Worm (Caenorhabditis elegans) whole organism, early embryonic: ENCODE data around the gene srsx-34.

Source experiments
- B0310.2 ChIP-seq: sonication (generic microtip); optimal IDR thresholded peaks from 2 replicates; lab custom pipeline; 2016; ENCODE audit warnings: mild to moderate bottlenecking, missing genetic modification characterization, missing compliant biosample characterization
- F13C5.2 ChIP-seq: sonication (generic microtip); optimal IDR thresholded peaks from 2 replicates; lab custom pipeline; 2017; ENCODE audit warnings: mild to moderate bottlenecking, missing genetic modification characterization, inconsistent platforms, missing compliant biosample characterization
- aly-1 ChIP-seq: sonication (generic microtip); optimal IDR thresholded peaks from 2 replicates; lab custom pipeline; 2016; ENCODE audit warnings: missing genetic modification characterization, missing compliant biosample characterization
- ama-1 ChIP-seq: fragments of 150-350 bp; optimal IDR thresholded peaks from 2 replicates; lab custom pipeline; 2014
- ceh-13 ChIP-seq: fragments of 200-800 bp; sonication (Bioruptor generic); optimal IDR thresholded peaks from 2 replicates; lab custom pipeline; 2018; ENCODE audit warnings: mild to moderate bottlenecking, missing genetic modification characterization, missing compliant biosample characterization
- ceh-36 ChIP-seq: sonication (generic microtip); optimal IDR thresholded peaks from 2 replicates; lab custom pipeline; 2016; ENCODE audit warnings: missing genetic modification characterization, inconsistent platforms, missing compliant biosample characterization
- ets-7 ChIP-seq: sonication (generic microtip); optimal IDR thresholded peaks from 2 replicates; lab custom pipeline; 2016; ENCODE audit warnings: missing genotype, missing genetic modification characterization, missing compliant biosample characterization
- flt-1 ChIP-seq: fragments of 200-800 bp; sonication (Bioruptor generic); IDR thresholded peaks from 2 replicates; pipeline ENCODE4 v1.3.6; 2022; ENCODE audit warnings: missing genetic modification characterization, missing compliant biosample characterization
- hmbx-1 ChIP-seq: sonication (generic microtip); optimal IDR thresholded peaks from 2 replicates; lab custom pipeline; 2016; ENCODE audit warnings: mild to moderate bottlenecking, missing genetic modification characterization, missing compliant biosample characterization
- hmg-4 ChIP-seq: fragments of 200-800 bp; sonication (Bioruptor generic); optimal IDR thresholded peaks from 2 replicates; lab custom pipeline; 2018; ENCODE audit warnings: mild to moderate bottlenecking, missing genetic modification characterization, missing compliant biosample characterization
- hnd-1 ChIP-seq: sonication (generic microtip); optimal IDR thresholded peaks from 2 replicates; lab custom pipeline; 2016; ENCODE audit warnings: missing genetic modification characterization, missing compliant biosample characterization
- pes-1 ChIP-seq: fragments of 200-800 bp; sonication (Bioruptor generic); IDR thresholded peaks from 2 replicates; pipeline ENCODE4 v1.3.6; 2022; ENCODE audit warnings: missing genetic modification reagents, missing genetic modification characterization, missing compliant biosample characterization
- scrt-1 ChIP-seq: fragments of 200-800 bp; sonication (Bioruptor generic); IDR thresholded peaks from 2 replicates; pipeline ENCODE4 v1.3.6; 2022; ENCODE audit warnings: missing genetic modification characterization, missing compliant biosample characterization
- sea-1 ChIP-seq: fragments of 200-800 bp; sonication (Bioruptor generic); conservative IDR thresholded peaks from 2 replicates; pipeline ENCODE4 v1.3.6; 2022; ENCODE audit warnings: missing genetic modification characterization, missing compliant biosample characterization
- tbx-11 ChIP-seq: fragments of 200-800 bp; sonication (Bioruptor generic); IDR thresholded peaks from 2 replicates; pipeline ENCODE4 v1.3.6; 2022; ENCODE audit warnings: missing genetic modification characterization, missing compliant biosample characterization
- tbx-37 ChIP-seq: fragments of 200-800 bp; sonication (Bioruptor generic); conservative IDR thresholded peaks from 2 replicates; pipeline ENCODE4 v1.3.6; 2022; ENCODE audit warnings: missing genetic modification reagents, missing genetic modification characterization, missing compliant biosample characterization
- tra-4 ChIP-seq: sonication (generic microtip); optimal IDR thresholded peaks from 2 replicates; lab custom pipeline; 2017; ENCODE audit warnings: missing genetic modification characterization, missing compliant biosample characterization

Gene srsx-34

DNA sequence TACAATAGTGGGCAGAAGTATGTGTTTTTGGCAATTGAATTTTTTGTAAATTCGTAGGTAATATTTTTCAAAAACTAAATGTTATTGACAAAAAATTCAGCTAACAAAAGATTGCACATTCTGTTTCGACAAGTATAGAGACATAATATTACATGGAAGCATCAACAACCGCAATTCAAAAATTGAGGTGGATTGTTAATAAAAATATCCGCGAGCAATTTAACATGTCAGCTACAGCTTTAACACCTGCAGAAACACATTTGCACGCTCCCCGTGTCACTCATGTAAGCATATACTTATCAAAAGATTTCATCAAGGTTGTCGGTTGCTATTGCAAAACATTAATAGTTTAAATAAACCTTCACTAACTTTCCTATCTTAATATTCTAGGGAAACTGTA, at the start of gene srsx-34:
srsx-34 (plus strand) TSS at position 301 of the 400 bp plus-strand sequence.
- TF ChIP-seq ceh-13 (GFP tag; lab: Kevin White, UChicago) (no peak), tra-4 (tag; lab: Kevin White, UChicago) (no peak), tbx-37 (no peak), tbx-11 (GFP tag; lab: Robert Waterston, UW) (no peak), F13C5.2 (no peak), hmbx-1 (tag; lab: Kevin White, UChicago) (no peak), ceh-36 (tag; lab: Kevin White, UChicago) (no peak), sea-1 (no peak), ama-1 (lab: Kevin White, UChicago) (no peak), flt-1 (GFP tag; lab: Robert Waterston, UW) (no peak), hnd-1 (tag; lab: Kevin White, UChicago) (no peak), scrt-1 (GFP tag; lab: Robert Waterston, UW) (no peak), aly-1 (tag; lab: Kevin White, UChicago) (no peak), hmg-4 (no peak), ets-7 (no peak)

DNA sequence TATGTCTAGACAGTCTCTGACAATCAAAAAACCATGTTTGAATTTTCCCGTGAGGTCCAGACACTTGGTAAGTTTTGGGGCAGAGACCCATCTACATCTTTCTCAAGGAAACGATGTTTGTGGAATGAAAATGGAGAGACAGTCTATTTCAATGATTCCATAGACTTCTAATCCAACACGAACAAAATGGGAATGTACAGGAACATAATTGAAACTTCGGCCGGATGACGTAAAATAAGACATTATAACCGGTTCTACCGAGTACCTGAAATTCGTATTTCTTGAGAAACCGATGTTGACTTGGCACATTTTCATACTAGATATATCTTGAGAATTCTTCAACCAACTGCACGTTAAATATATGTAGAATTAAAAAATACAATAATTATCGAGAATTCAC, 47.7 kb upstream of the srsx-34 start, which contains the start of gene str-87:
str-87 (minus strand) TSS at position 101 of the 400 bp plus-strand sequence.
- TF ChIP-seq ama-1 (lab: Kevin White, UChicago) (no peak), sea-1 (no peak), hmbx-1 (tag; lab: Kevin White, UChicago) (no peak)

DNA sequence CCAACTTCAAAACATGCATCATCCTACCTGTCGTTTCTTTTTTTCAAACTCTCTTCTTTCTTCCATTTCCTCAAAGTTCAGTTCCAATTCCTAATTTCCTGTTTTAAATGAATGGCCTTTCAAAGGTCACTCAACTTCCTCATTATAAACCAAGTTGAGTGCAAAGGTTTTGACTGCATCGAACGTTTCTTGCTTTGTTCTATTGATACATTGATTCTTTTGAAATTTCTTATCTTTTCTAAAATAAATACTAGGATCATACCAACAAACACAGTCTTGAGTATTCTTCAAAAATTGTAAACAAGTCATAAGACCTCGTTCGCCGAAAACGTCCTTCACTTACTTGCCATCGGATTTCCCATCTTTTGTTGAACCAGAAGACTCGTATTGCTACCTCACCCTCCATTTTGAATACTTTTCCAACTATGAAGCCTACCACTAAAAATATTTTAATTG, 45.6 kb upstream of the srsx-34 start, which contains the start of gene F59E11.7:
F59E11.7 (plus strand) TSS at position 51 of the 456 bp plus-strand sequence.
- TF ChIP-seq tbx-11 (GFP tag; lab: Robert Waterston, UW) (no peak), ama-1 (lab: Kevin White, UChicago) (no peak), pes-1 (GFP tag; lab: Robert Waterston, UW) (no peak), hnd-1 (tag; lab: Kevin White, UChicago) (no peak), sea-1 (no peak), B0310.2 (tag; lab: Kevin White, UChicago) (no peak), hmbx-1 (tag; lab: Kevin White, UChicago) (no peak), flt-1 (GFP tag; lab: Robert Waterston, UW) (no peak), hmg-4 (no peak), aly-1 (tag; lab: Kevin White, UChicago) (no peak), ceh-36 (tag; lab: Kevin White, UChicago) (no peak), ceh-13 (GFP tag; lab: Kevin White, UChicago) (no peak), tra-4 (tag; lab: Kevin White, UChicago) (no peak), tbx-37 (no peak), F13C5.2 (no peak), ets-7 (no peak), scrt-1 (GFP tag; lab: Robert Waterston, UW) (no peak)

DNA sequence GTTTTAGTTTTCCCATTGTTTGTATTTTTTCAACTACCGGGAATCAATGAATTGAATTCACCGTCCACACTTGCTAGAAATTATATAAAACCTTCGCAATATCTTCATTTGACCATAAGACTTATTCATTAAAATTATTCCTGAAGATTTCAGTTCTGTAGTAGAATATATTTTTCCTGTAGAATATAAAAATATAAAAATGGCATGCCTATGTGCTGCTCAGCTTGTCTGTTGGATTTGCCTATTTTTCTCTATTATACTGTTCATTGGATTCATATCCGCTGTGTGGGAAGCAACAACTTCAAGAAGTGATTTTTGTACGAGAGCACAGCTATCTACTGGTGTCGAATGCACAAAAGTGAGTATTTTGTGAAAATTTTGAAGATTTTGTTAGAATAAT, 44.1 kb upstream of the srsx-34 start, which contains the start of gene F59E11.6:
F59E11.6 (plus strand) TSS at position 111 of the 400 bp plus-strand sequence.
- TF ChIP-seq ceh-36 (tag; lab: Kevin White, UChicago) (no peak), hnd-1 (tag; lab: Kevin White, UChicago) (no peak), hmg-4 (no peak), flt-1 (GFP tag; lab: Robert Waterston, UW) (no peak), F13C5.2 (no peak), B0310.2 (tag; lab: Kevin White, UChicago) (no peak), aly-1 (tag; lab: Kevin White, UChicago) (no peak), pes-1 (GFP tag; lab: Robert Waterston, UW) (no peak), tbx-11 (GFP tag; lab: Robert Waterston, UW) (no peak), ets-7 (no peak), sea-1 (no peak), tbx-37 (no peak), hmbx-1 (tag; lab: Kevin White, UChicago) (no peak)

DNA sequence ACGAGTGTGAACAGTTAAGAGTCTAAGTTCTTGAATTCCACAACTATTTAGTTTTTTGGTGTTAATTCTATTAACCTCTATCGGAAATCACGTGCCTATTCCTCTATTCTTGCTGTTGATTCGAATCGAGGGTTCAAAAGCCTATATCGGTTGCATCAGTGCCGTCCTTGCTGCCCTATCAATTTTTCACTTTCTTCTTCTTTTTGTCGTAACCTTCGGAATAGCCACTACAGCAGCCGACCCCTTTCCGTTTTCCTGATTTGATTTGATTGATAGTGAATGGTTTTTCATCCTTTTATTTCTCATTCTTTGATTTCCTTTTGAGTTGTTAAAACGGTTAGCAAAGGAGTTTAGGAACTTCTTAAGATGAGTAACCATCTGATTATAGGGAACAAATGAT, 41.5 kb upstream of the srsx-34 start:
- TF ChIP-seq ets-7: no peak
- no peak for TF ChIP-seq hmg-4
- TF ChIP-seq flt-1 (GFP tag; lab: Robert Waterston, UW): no peak
- TF ChIP-seq ceh-13 (GFP tag; lab: Kevin White, UChicago): no peak
- no peak for TF ChIP-seq tbx-11 (GFP tag; lab: Robert Waterston, UW)
- TF ChIP-seq tra-4 (tag; lab: Kevin White, UChicago): no peak
- no peak for TF ChIP-seq scrt-1 (GFP tag; lab: Robert Waterston, UW)
- TF ChIP-seq hmbx-1 (tag; lab: Kevin White, UChicago): no peak

DNA sequence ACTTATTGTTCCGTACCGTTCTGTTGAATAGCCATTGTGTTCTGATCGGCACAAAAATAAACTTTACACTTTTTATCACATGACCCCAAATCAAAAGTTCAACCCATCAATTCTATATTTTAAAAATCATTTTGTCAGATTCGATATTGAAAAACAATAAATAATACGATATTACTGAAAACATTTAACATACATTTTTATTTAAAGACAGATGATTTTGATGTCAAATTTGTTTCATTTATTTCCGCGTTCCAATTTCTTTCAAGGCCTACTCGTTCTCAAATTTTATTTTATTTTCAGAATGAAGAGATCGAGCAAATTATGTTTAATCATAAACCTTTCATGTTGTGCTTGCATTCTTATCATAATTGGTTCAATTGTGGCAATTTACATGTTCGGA, 41.0 kb upstream of the srsx-34 start, which contains the start of gene F59E11.5:
F59E11.5 (plus strand) TSS at position 301 of the 400 bp plus-strand sequence.
- TF ChIP-seq tbx-37 (no peak), ceh-36 (tag; lab: Kevin White, UChicago) (no peak)

DNA sequence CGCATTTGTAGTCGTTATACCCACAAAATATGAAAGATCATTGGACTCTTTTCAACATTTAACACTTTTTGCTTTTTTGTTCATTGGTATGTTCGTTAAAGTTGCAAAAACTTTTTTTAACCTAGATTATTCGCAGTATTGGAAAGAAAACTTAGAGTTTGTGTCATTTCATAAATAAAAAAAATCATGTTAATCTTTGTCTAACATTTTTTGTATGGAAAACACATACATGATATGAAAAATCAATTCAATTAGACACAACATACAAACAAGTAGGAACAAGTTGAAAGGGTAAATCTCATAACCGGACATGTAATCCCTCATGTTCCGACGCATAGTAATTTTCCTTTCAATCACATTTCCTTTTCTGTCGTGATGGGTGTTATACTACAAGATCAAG, 34.6 kb upstream of the srsx-34 start, which contains the start of gene F59E11.2:
F59E11.2 (plus strand) TSS at position 301 of the 400 bp plus-strand sequence.
- TF ChIP-seq tbx-37 (no peak), hmg-4 (no peak)

DNA sequence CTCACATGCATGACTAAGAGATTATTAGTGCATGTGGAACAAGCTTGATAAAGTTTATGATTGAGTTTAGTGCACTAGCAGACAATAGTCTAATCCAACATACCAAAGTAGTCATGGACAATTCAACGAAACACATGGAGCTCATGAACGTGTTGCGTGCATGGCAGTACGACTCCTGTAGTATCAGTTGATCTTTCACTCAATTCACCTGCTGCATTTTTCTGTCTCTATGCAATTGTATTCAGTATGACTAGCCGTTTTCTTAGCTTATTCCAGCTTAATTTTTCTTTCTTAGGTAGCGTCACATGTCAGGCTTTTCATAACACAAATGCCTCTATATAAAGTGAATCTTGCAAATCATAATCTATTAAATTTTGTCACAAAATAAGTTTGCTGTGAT, 32.5 kb upstream of the srsx-34 start, which contains the start of gene srx-1:
srx-1 (plus strand) TSS at position 382 of the 400 bp plus-strand sequence.
- TF ChIP-seq aly-1 (tag; lab: Kevin White, UChicago) (no peak), ceh-13 (GFP tag; lab: Kevin White, UChicago) (no peak), tra-4 (tag; lab: Kevin White, UChicago) (no peak), F13C5.2 (no peak), flt-1 (GFP tag; lab: Robert Waterston, UW) (no peak), tbx-11 (GFP tag; lab: Robert Waterston, UW) (no peak), scrt-1 (GFP tag; lab: Robert Waterston, UW) (no peak), hnd-1 (tag; lab: Kevin White, UChicago) (no peak), ceh-36 (tag; lab: Kevin White, UChicago) (no peak), ets-7 (no peak), hmg-4 (no peak), tbx-37 (no peak), pes-1 (GFP tag; lab: Robert Waterston, UW) (no peak), sea-1 (no peak), hmbx-1 (tag; lab: Kevin White, UChicago) (no peak), B0310.2 (tag; lab: Kevin White, UChicago) (no peak), ama-1 (lab: Kevin White, UChicago) (no peak)
